Fruit fly (Drosophila melanogaster) whole organism, embryonic: ENCODE results near the gene TM9SF3.

ENCODE experiments used
- Atf-2 ChIP-seq: fragments of 200-800 bp; sonication (Bioruptor generic); optimal IDR thresholded peaks from 2 replicates; lab custom pipeline; 2016; ENCODE audit warnings: missing biosample characterization, missing genetic modification characterization
- Blimp-1 ChIP-seq: fragments of 200-800 bp; sonication (Bioruptor generic); optimal IDR thresholded peaks from 3 replicates; lab custom pipeline; 2018; ENCODE audit warnings: missing biosample characterization, missing genetic modification characterization, mild to moderate bottlenecking, moderate library complexity, missing genetic modification reagents
- BtbVII ChIP-seq: fragments of 200-800 bp; sonication (Bioruptor generic); optimal IDR thresholded peaks from 3 replicates; lab custom pipeline; 2017; ENCODE audit warnings: missing biosample characterization, mild to moderate bottlenecking, missing genetic modification characterization
- CG11456 ChIP-seq: fragments of 200-800 bp; sonication (Bioruptor generic); IDR thresholded peaks from 3 replicates; pipeline ENCODE4 v1.3.6; 2022; ENCODE audit warnings: missing biosample characterization, missing genetic modification characterization
- CG14050 ChIP-seq: fragments of 200-800 bp; sonication (Bioruptor generic); IDR thresholded peaks from 3 replicates; pipeline ENCODE4 v1.3.6; 2022; ENCODE audit warnings: missing biosample characterization, missing genetic modification characterization
- CG1602 ChIP-seq: fragments of 200-800 bp; sonication (Bioruptor generic); optimal IDR thresholded peaks from 3 replicates; lab custom pipeline; 2016; ENCODE audit warnings: missing biosample characterization, missing genetic modification characterization
- CG16815 ChIP-seq: fragments of 200-800 bp; sonication (Bioruptor generic); optimal IDR thresholded peaks from 3 replicates; lab custom pipeline; 2017; ENCODE audit warnings: missing biosample characterization, mild to moderate bottlenecking, missing genetic modification characterization
- CG18599 ChIP-seq: fragments of 200-800 bp; sonication (Bioruptor generic); optimal IDR thresholded peaks from 3 replicates; lab custom pipeline; 2017; ENCODE audit warnings: missing biosample characterization, missing genetic modification characterization, mild to moderate bottlenecking, moderate library complexity, missing genetic modification reagents
- CG2129 ChIP-seq: fragments of 200-800 bp; sonication (Bioruptor generic); IDR thresholded peaks from 2 replicates; pipeline ENCODE4 v1.3.6; 2022; ENCODE audit warnings: missing biosample characterization, missing genetic modification characterization; ENCODE audit not compliant: partially characterized antibody
- CG30431 ChIP-seq: fragments of 200-800 bp; sonication (Bioruptor generic); optimal IDR thresholded peaks from 2 replicates; lab custom pipeline; 2017; ENCODE audit warnings: missing biosample characterization, missing genetic modification characterization
- CG31365 ChIP-seq: fragments of 200-800 bp; sonication (Bioruptor generic); optimal IDR thresholded peaks from 2 replicates; lab custom pipeline; 2018; ENCODE audit warnings: missing biosample characterization, mild to moderate bottlenecking, missing genetic modification characterization
- CG34376 ChIP-seq: fragments of 200-800 bp; sonication (Bioruptor generic); optimal IDR thresholded peaks from 2 replicates; lab custom pipeline; 2018; ENCODE audit warnings: missing biosample characterization, mild to moderate bottlenecking, missing genetic modification characterization
- CG4707 ChIP-seq: fragments of 200-800 bp; sonication (Bioruptor generic); optimal IDR thresholded peaks from 2 replicates; lab custom pipeline; 2018; ENCODE audit warnings: missing biosample characterization, mild to moderate bottlenecking, missing genetic modification characterization, moderate library complexity
- CG4820 ChIP-seq: fragments of 200-800 bp; sonication (Bioruptor generic); optimal IDR thresholded peaks from 3 replicates; lab custom pipeline; 2016; ENCODE audit warnings: missing biosample characterization, missing genetic modification characterization
- CG6854 ChIP-seq: fragments of 200-800 bp; sonication (Bioruptor generic); optimal IDR thresholded peaks from 3 replicates; lab custom pipeline; 2017; ENCODE audit warnings: missing biosample characterization, mild to moderate bottlenecking, missing genetic modification characterization
- CG7928 ChIP-seq: fragments of 200-800 bp; sonication (Bioruptor generic); optimal IDR thresholded peaks from 2 replicates; lab custom pipeline; 2017; ENCODE audit warnings: missing biosample characterization, mild to moderate bottlenecking, missing genetic modification characterization
- CkIIα-i1 ChIP-seq: fragments of 200-800 bp; sonication (Bioruptor generic); IDR thresholded peaks from 2 replicates; pipeline ENCODE4 v1.3.6; 2022; ENCODE audit warnings: missing biosample characterization, missing genetic modification characterization
- Deaf1 ChIP-seq: fragments of 200-800 bp; optimal IDR thresholded peaks from 3 replicates; lab custom pipeline; 2019; ENCODE audit warnings: missing biosample characterization, mild to moderate bottlenecking, missing genetic modification characterization, moderate library complexity
- Dll ChIP-seq: fragments of 200-800 bp; sonication (Bioruptor generic); IDR thresholded peaks from 4 replicates; pipeline ENCODE4 v1.3.6; 2022; ENCODE audit warnings: missing biosample characterization, missing genetic modification characterization; ENCODE audit not compliant: partially characterized antibody
- Fer3 ChIP-seq: fragments of 200-800 bp; sonication (Bioruptor generic); optimal IDR thresholded peaks from 2 replicates; lab custom pipeline; 2018; ENCODE audit warnings: missing biosample characterization, mild to moderate bottlenecking, missing genetic modification characterization, moderate library complexity
- H2.0 ChIP-seq: fragments of 200-800 bp; sonication (Bioruptor generic); IDR thresholded peaks from 2 replicates; pipeline ENCODE4 v1.3.6; 2022; ENCODE audit warnings: missing biosample characterization, missing genetic modification characterization
- HLH4C ChIP-seq: fragments of 200-800 bp; sonication (Bioruptor generic); IDR thresholded peaks from 3 replicates; pipeline ENCODE4 v1.3.6; 2022; ENCODE audit warnings: missing biosample characterization, missing genetic modification characterization; ENCODE audit not compliant: partially characterized antibody
- HLH54F ChIP-seq: fragments of 200-800 bp; sonication (Bioruptor generic); optimal IDR thresholded peaks from 3 replicates; lab custom pipeline; 2016; ENCODE audit warnings: missing biosample characterization, missing genetic modification characterization
- HmgZ ChIP-seq: fragments of 200-800 bp; sonication (Bioruptor generic); optimal IDR thresholded peaks from 2 replicates; lab custom pipeline; 2018; ENCODE audit warnings: missing biosample characterization, mild to moderate bottlenecking, missing genetic modification characterization
- Hr51 ChIP-seq, 2 experiments: fragments of 200-800 bp; sonication (Bioruptor generic); optimal IDR thresholded peaks; 2 replicates in 1 of 2; 3 replicates in 1 of 2; lab custom pipeline; 2016 to 2018; ENCODE audit warnings: missing biosample characterization in 2 of 2, missing genetic modification characterization in 2 of 2, mild to moderate bottlenecking in 1 of 2, moderate library complexity in 1 of 2
- Rfx ChIP-seq: fragments of 200-800 bp; sonication (Bioruptor generic); IDR thresholded peaks from 2 replicates; pipeline ENCODE4 v1.3.6; 2022; ENCODE audit warnings: missing biosample characterization, missing genetic modification characterization
- Sry-δ ChIP-seq: fragments of 200-800 bp; sonication (Bioruptor generic); optimal IDR thresholded peaks from 2 replicates; lab custom pipeline; 2016; ENCODE audit warnings: missing biosample characterization, missing genetic modification characterization
- TFAM ChIP-seq: fragments of 200-800 bp; sonication (Bioruptor generic); optimal IDR thresholded peaks from 2 replicates; lab custom pipeline; 2017; ENCODE audit warnings: missing biosample characterization, missing genetic modification characterization, inconsistent platforms
- YL-1 ChIP-seq: fragments of 200-800 bp; sonication (Bioruptor generic); optimal IDR thresholded peaks from 3 replicates; lab custom pipeline; 2017; ENCODE audit warnings: missing biosample characterization, mild to moderate bottlenecking, missing genetic modification characterization
- ab ChIP-seq: fragments of 200-800 bp; sonication (Bioruptor generic); optimal IDR thresholded peaks from 2 replicates; lab custom pipeline; 2016; ENCODE audit warnings: missing biosample characterization, missing genetic modification characterization
- crc ChIP-seq: fragments of 200-800 bp; sonication (Bioruptor generic); optimal IDR thresholded peaks from 2 replicates; lab custom pipeline; 2016; ENCODE audit warnings: missing biosample characterization, missing genetic modification characterization
- croc ChIP-seq: fragments of 200-800 bp; sonication (Bioruptor generic); conservative IDR thresholded peaks from 3 replicates; pipeline ENCODE4 v1.3.6; 2022; ENCODE audit warnings: missing biosample characterization, missing genetic modification characterization
- danr ChIP-seq: fragments of 200-800 bp; sonication (Bioruptor generic); IDR thresholded peaks from 2 replicates; pipeline ENCODE4 v1.3.6; 2022; ENCODE audit warnings: missing biosample characterization, missing genetic modification characterization
- dmrt11E ChIP-seq: fragments of 200-800 bp; sonication (Bioruptor generic); optimal IDR thresholded peaks from 3 replicates; lab custom pipeline; 2018; ENCODE audit warnings: missing biosample characterization, mild to moderate bottlenecking, missing genetic modification characterization, moderate library complexity
- emc ChIP-seq: fragments of 200-800 bp; sonication (Bioruptor generic); optimal IDR thresholded peaks from 2 replicates; lab custom pipeline; 2016; ENCODE audit warnings: missing biosample characterization, missing genetic modification characterization
- gcm ChIP-seq: fragments of 200-800 bp; sonication (Bioruptor generic); optimal IDR thresholded peaks from 2 replicates; lab custom pipeline; 2019; ENCODE audit warnings: missing biosample characterization, mild to moderate bottlenecking, missing genetic modification characterization, moderate library complexity
- hkb ChIP-seq, 2 experiments: fragments of 200-800 bp in 1 of 2; fragments of >200 bp in 1 of 2; sonication (Bioruptor generic) in 1 of 2; IDR thresholded peaks in 1 of 2; optimal IDR thresholded peaks in 1 of 2; 2 replicates each; pipeline versions ENCODE4 v1.3.6 to Lab custom; 2017 to 2022; ENCODE audit warnings: missing biosample characterization in 1 of 2, missing genetic modification characterization in 1 of 2
- knrl ChIP-seq: fragments of 200-800 bp; sonication (Bioruptor generic); IDR thresholded peaks from 3 replicates; pipeline ENCODE4 v1.3.6; 2022; ENCODE audit warnings: missing biosample characterization, missing genetic modification characterization; ENCODE audit not compliant: partially characterized antibody
- mld ChIP-seq: fragments of 200-800 bp; sonication (Bioruptor generic); IDR thresholded peaks from 3 replicates; pipeline ENCODE4 v1.3.6; 2022; ENCODE audit warnings: missing biosample characterization, missing genetic modification characterization; ENCODE audit not compliant: partially characterized antibody
- nmo ChIP-seq: fragments of 200-800 bp; sonication (Bioruptor generic); optimal IDR thresholded peaks from 2 replicates; lab custom pipeline; 2018; ENCODE audit warnings: missing biosample characterization, mild to moderate bottlenecking, missing genetic modification characterization, moderate library complexity
- nom ChIP-seq: fragments of 200-800 bp; sonication (Bioruptor generic); optimal IDR thresholded peaks from 2 replicates; lab custom pipeline; 2017; ENCODE audit warnings: missing biosample characterization, missing genetic modification characterization, mild to moderate bottlenecking, moderate library complexity, missing genetic modification reagents
- stwl ChIP-seq: fragments of 200-800 bp; sonication (Bioruptor generic); optimal IDR thresholded peaks from 3 replicates; lab custom pipeline; 2018; ENCODE audit warnings: missing biosample characterization, mild to moderate bottlenecking, missing genetic modification characterization, moderate library complexity
- tio ChIP-seq: fragments of 200-800 bp; sonication (Bioruptor generic); optimal IDR thresholded peaks from 2 replicates; lab custom pipeline; 2017; ENCODE audit warnings: missing biosample characterization, missing genetic modification characterization, inconsistent platforms
- unpg ChIP-seq: fragments of 200-800 bp; sonication (Bioruptor generic); optimal IDR thresholded peaks from 3 replicates; lab custom pipeline; 2018; ENCODE audit warnings: missing biosample characterization, mild to moderate bottlenecking, missing genetic modification characterization, moderate library complexity
- vnd ChIP-seq: fragments of 200-800 bp; sonication (Bioruptor generic); IDR thresholded peaks from 3 replicates; pipeline ENCODE4 v1.3.6; 2022; ENCODE audit warnings: missing biosample characterization, missing genetic modification characterization; ENCODE audit not compliant: partially characterized antibody
- yki ChIP-seq: fragments of >200 bp; optimal IDR thresholded peaks from 3 replicates; lab custom pipeline; 2018
- zen2 ChIP-seq: fragments of 200-800 bp; sonication (Bioruptor generic); IDR thresholded peaks from 3 replicates; pipeline ENCODE4 v1.3.6; 2022; ENCODE audit warnings: missing biosample characterization, missing genetic modification characterization; ENCODE audit not compliant: partially characterized antibody

Gene TM9SF3

dm6 chr3L:5577250-5578138 is 26.3 kb downstream of the TM9SF3 start, which contains the start of gene Msr-110 (continued):
- TF ChIP-seq stwl (tag; lab: Kevin White, UChicago), result no peak
- peak; percentile 91 for TF ChIP-seq unpg (GFP tag; lab: Kevin White, UChicago)
- no peak for TF ChIP-seq yki (lab: Kevin White, UChicago)
- TF ChIP-seq CG4820, result peak; percentile 76
- TF ChIP-seq BtbVII (GFP tag; lab: Kevin White, UChicago), result peak; percentile 85
- peak; percentile 88 for TF ChIP-seq Blimp-1 (GFP tag; lab: Kevin White, UChicago)
- TF ChIP-seq zen2 (GFP tag; lab: Robert Waterston, UW), result no peak
- TF ChIP-seq ab (GFP tag; lab: Kevin White, UChicago), result peak; percentile 53
- TF ChIP-seq Fer3 (tag; lab: Kevin White, UChicago), result peak; percentile 94
- peak; percentile 77 for TF ChIP-seq Deaf1 (tag; lab: Kevin White, UChicago)
- TF ChIP-seq H2.0, result peak; percentile 72
- TF ChIP-seq danr, result peak; percentile 85; the same call in 1 of the 2 replicates
- TF ChIP-seq Sry-δ (GFP tag; lab: Kevin White, UChicago), result peak; percentile 32
- TF ChIP-seq CG14050, result peak; percentile 78; the same call in 2 of the 3 replicates
- TF ChIP-seq emc (GFP tag; lab: Kevin White, UChicago), result peak; percentile 68
- TF ChIP-seq HLH54F (GFP tag; lab: Kevin White, UChicago), result peak; percentile 77
- TF ChIP-seq nmo, result peak; percentile 91
- TF ChIP-seq vnd (GFP tag; lab: Robert Waterston, UW), result no peak
- no peak for TF ChIP-seq TFAM (GFP tag; lab: Kevin White, UChicago)
- no peak for TF ChIP-seq crc (GFP tag; lab: Kevin White, UChicago)
- TF ChIP-seq CG4707 (GFP tag; lab: Kevin White, UChicago), result peak; percentile 65
- peak; percentile 59 for TF ChIP-seq Atf-2
- peak; percentile 92 for TF ChIP-seq CG18599
- peak; percentile 84 for TF ChIP-seq CG34376 (GFP tag; lab: Kevin White, UChicago)
- TF ChIP-seq hkb (optimal IDR thresholded peaks at IDR 0.05; lab: Kevin White, UChicago), result no peak
- TF ChIP-seq hkb (GFP tag; IDR thresholded peaks at IDR 0.05; lab: Robert Waterston, UW), result peak; percentile 89
- peak; percentile 81 for TF ChIP-seq croc
- peak; percentile 77 for TF ChIP-seq tio
- TF ChIP-seq Hr51 (GFP tag; optimal IDR thresholded peaks at IDR 0.05; lab: Kevin White, UChicago), result peak; percentile 80 to 93
- no peak for TF ChIP-seq mld (GFP tag; lab: Robert Waterston, UW)
- peak; percentile 64 for TF ChIP-seq CkIIα-i1 (GFP tag; lab: Robert Waterston, UW)
- TF ChIP-seq CG1602, result peak; percentile 68
- TF ChIP-seq CG31365, result peak; percentile 56
- no peak for TF ChIP-seq HLH4C
- peak; percentile 93 for TF ChIP-seq Rfx (GFP tag; lab: Robert Waterston, UW)
- no peak for TF ChIP-seq dmrt11E (tag; lab: Kevin White, UChicago)
- TF ChIP-seq gcm, result peak; percentile 76
- no peak for TF ChIP-seq CG2129 (GFP tag; lab: Robert Waterston, UW)
- TF ChIP-seq CG7928, result peak; percentile 60
- TF ChIP-seq CG6854, result peak; percentile 85
- TF ChIP-seq Dll (GFP tag; lab: Robert Waterston, UW), result no peak
- no peak for TF ChIP-seq knrl (GFP tag; lab: Robert Waterston, UW)
- peak; percentile 83 for TF ChIP-seq CG11456 (GFP tag; lab: Robert Waterston, UW)
- TF ChIP-seq CG16815 (GFP tag; lab: Kevin White, UChicago), result peak; percentile 75
- peak; percentile 67 for TF ChIP-seq CG30431 (GFP tag; lab: Kevin White, UChicago)
- peak; percentile 54 for TF ChIP-seq YL-1 (GFP tag; lab: Kevin White, UChicago)
- TF ChIP-seq nom (GFP tag; lab: Kevin White, UChicago), result peak; percentile 99
- TF ChIP-seq HmgZ (tag; lab: Kevin White, UChicago), result peak; percentile 82
